Worm (Caenorhabditis elegans): ENCODE measurements around the gene F09E5.3.

Gene F09E5.3

ce11 chrII:5330206-5330686 is 43.6 kb upstream of the F09E5.3 start (continued):
- peak; percentile 67 for TF ChIP-seq gei-8 (GFP tag; optimal IDR thresholded peaks at IDR 0.05)
- peak; percentile 89 for TF ChIP-seq php-3 (GFP tag; IDR thresholded peaks at IDR 0.05)
- peak in 1 of 2 experiments; percentile 39 for TF ChIP-seq daf-16 (GFP tag; optimal IDR thresholded peaks at IDR 0.05)
- TF ChIP-seq daf-16 (tag; optimal IDR thresholded peaks at IDR 0.05) = peak; percentile 23
- TF ChIP-seq Y105C5A.15 (GFP tag; IDR thresholded peaks at IDR 0.05) = no peak
- TF ChIP-seq ceh-20 (GFP tag; IDR thresholded peaks at IDR 0.05) = peak; percentile 77
- peak; percentile 68 for TF ChIP-seq mep-1 (tag; optimal IDR thresholded peaks at IDR 0.05)
- TF ChIP-seq saeg-2 (GFP tag; IDR thresholded peaks at IDR 0.05) = 0 out of 2 replicates have a peak, but pooled peaks have one; percentile 42
- TF ChIP-seq madf-9 (GFP tag; conservative IDR thresholded peaks at IDR 0.05) = 0 out of 2 replicates have a peak, but pooled peaks have one; percentile 60
- TF ChIP-seq nhr-41 (GFP tag; IDR thresholded peaks at IDR 0.05) = no peak
- no peak for TF ChIP-seq spr-1 (tag; optimal IDR thresholded peaks at IDR 0.05)
- peak; percentile 60 for TF ChIP-seq fos-1 (tag; optimal IDR thresholded peaks at IDR 0.05)
- no peak for TF ChIP-seq Y48G9A.11 (GFP tag; IDR thresholded peaks at IDR 0.05)
- no peak for TF ChIP-seq snpc-4 (tag; optimal IDR thresholded peaks at IDR 0.05)
- TF ChIP-seq nhr-111 (GFP tag; optimal IDR thresholded peaks at IDR 0.05) = no peak
- peak; percentile 77 for TF ChIP-seq aha-1 (tag)
- TF ChIP-seq lin-39 (tag; optimal IDR thresholded peaks at IDR 0.05) = no peak
- no peak for TF ChIP-seq ama-1 (optimal IDR thresholded peaks at IDR 0.05)
- no peak; the same call in 1 of the 2 replicates for TF ChIP-seq ZK337.2 (GFP tag; IDR thresholded peaks at IDR 0.05)
- peak; percentile 41 for TF ChIP-seq nhr-76 (tag; optimal IDR thresholded peaks at IDR 0.05)
- peak; percentile 89 for TF ChIP-seq tra-1 (GFP tag; IDR thresholded peaks at IDR 0.05)
- no peak for TF ChIP-seq zip-11 (GFP tag; IDR thresholded peaks at IDR 0.05)
- no peak for TF ChIP-seq aly-2 (tag; optimal IDR thresholded peaks at IDR 0.05)
- no peak for TF ChIP-seq F49E8.2 (tag; optimal IDR thresholded peaks at IDR 0.05; ENCODE audit: borderline replicate concordance)
- TF ChIP-seq F10B5.3 (tag; optimal IDR thresholded peaks at IDR 0.05) = peak; percentile 28
- TF ChIP-seq lin-29 (GFP tag; IDR thresholded peaks at IDR 0.05) = no peak
- TF ChIP-seq dmd-6 (GFP tag; IDR thresholded peaks at IDR 0.05) = peak; percentile 98
- no peak for TF ChIP-seq ceh-44 (GFP tag; IDR thresholded peaks at IDR 0.05)
- TF ChIP-seq D1046.2 (GFP tag; IDR thresholded peaks at IDR 0.05) = no peak
- TF ChIP-seq daf-8 (GFP tag; IDR thresholded peaks at IDR 0.05) = no peak
- TF ChIP-seq ztf-11 (tag; optimal IDR thresholded peaks at IDR 0.05) = no peak
- no peak for TF ChIP-seq egl-43 (GFP tag; IDR thresholded peaks at IDR 0.05)
- 0 out of 2 replicates have a peak, but pooled peaks have one; percentile 22 for TF ChIP-seq arid-1 (GFP tag; conservative IDR thresholded peaks at IDR 0.05)
- TF ChIP-seq F37D6.2 (tag; optimal IDR thresholded peaks at IDR 0.05) = no peak
- TF ChIP-seq R02D3.7 (tag; optimal IDR thresholded peaks at IDR 0.05) = no peak
- TF ChIP-seq hif-1 (tag; optimal IDR thresholded peaks at IDR 0.05) = peak; percentile 9 to 71
- TF ChIP-seq duxl-1 (tag; optimal IDR thresholded peaks at IDR 0.05; ENCODE audit: poor library complexity) = no peak
- no peak for TF ChIP-seq ctbp-1 (GFP tag; IDR thresholded peaks at IDR 0.05)
- no peak for TF ChIP-seq F26F4.8 (GFP tag; conservative IDR thresholded peaks at IDR 0.05)
- TF ChIP-seq mdl-1 (tag; optimal IDR thresholded peaks at IDR 0.05) = peak; percentile 74 to 92
- TF ChIP-seq unc-62 (GFP tag; optimal IDR thresholded peaks at IDR 0.05 in 1 of 2) = peak; percentile 64 to 100
- no peak for TF ChIP-seq unc-62 (tag; optimal IDR thresholded peaks at IDR 0.05)
- peak; percentile 18 for TF ChIP-seq zip-2 (tag; optimal IDR thresholded peaks at IDR 0.05)
- TF ChIP-seq sdz-12 (GFP tag; optimal IDR thresholded peaks at IDR 0.05) = no peak
- peak; percentile 30 for TF ChIP-seq pqm-1 (tag; optimal IDR thresholded peaks at IDR 0.05)
- TF ChIP-seq pha-4 (GFP tag; IDR thresholded peaks at IDR 0.05) = peak; percentile 74; the same call in 1 of the 2 replicates
- peak; percentile 57 for TF ChIP-seq pha-4 (tag; optimal IDR thresholded peaks at IDR 0.05)
- no peak for TF ChIP-seq unc-39 (tag; optimal IDR thresholded peaks at IDR 0.05)
- TF ChIP-seq lim-7 (GFP tag; IDR thresholded peaks at IDR 0.05) = no peak
- peak; percentile 63 for TF ChIP-seq nhr-11 (tag; optimal IDR thresholded peaks at IDR 0.05)
- TF ChIP-seq lin-38 (GFP tag; IDR thresholded peaks at IDR 0.05) = peak; percentile 36
- no peak for TF ChIP-seq egl-27 (tag; optimal IDR thresholded peaks at IDR 0.05)
- TF ChIP-seq ceh-32 (tag; optimal IDR thresholded peaks at IDR 0.05; ENCODE audit: poor library complexity) = no peak
